Worm (Caenorhabditis elegans) whole organism, L4 larva: ENCODE data around the gene T08G2.2.

Experiments used
- F10B5.3 ChIP-seq: sonication (generic microtip); optimal IDR thresholded peaks from 2 replicates; lab custom pipeline; 2016; ENCODE audit warnings: mild to moderate bottlenecking, missing genetic modification characterization, missing compliant biosample characterization
- aha-1 ChIP-seq: fragments of 150-350 bp; peaks from one replicate; lab custom pipeline; 2014; ENCODE audit warnings: missing biosample characterization, missing genetic modification characterization
- aly-2 ChIP-seq: sonication (generic microtip); optimal IDR thresholded peaks from 2 replicates; lab custom pipeline; 2018; ENCODE audit warnings: missing biosample characterization, missing genetic modification characterization
- attf-4 ChIP-seq: sonication (generic microtip); optimal IDR thresholded peaks from 3 replicates; lab custom pipeline; 2017; ENCODE audit warnings: missing biosample characterization, missing genetic modification characterization
- ceh-20 ChIP-seq: fragments of 200-800 bp; sonication (Bioruptor generic); IDR thresholded peaks from 2 replicates; pipeline ENCODE4 v1.3.6; 2022; ENCODE audit warnings: missing genetic modification reagents, missing genetic modification characterization, missing compliant biosample characterization
- ceh-44 ChIP-seq: fragments of 200-800 bp; sonication (Bioruptor generic); IDR thresholded peaks from 2 replicates; pipeline ENCODE4 v1.3.6; 2022; ENCODE audit warnings: missing genetic modification reagents, missing genetic modification characterization, missing compliant biosample characterization
- daf-16 ChIP-seq, 3 experiments: sonication (generic microtip); optimal IDR thresholded peaks; 2 replicates each; lab custom pipeline; 2016 to 2017; ENCODE audit warnings: missing genetic modification characterization in 3 of 3, missing genetic modification reagents in 3 of 3, mild to moderate bottlenecking in 2 of 3, missing compliant biosample characterization in 2 of 3, missing biosample characterization in 1 of 3, moderate library complexity in 1 of 3
- daf-19 ChIP-seq: fragments of 200-800 bp; sonication (Bioruptor generic); conservative IDR thresholded peaks from 2 replicates; pipeline ENCODE4 v1.3.6; 2022; ENCODE audit warnings: missing genetic modification characterization, missing compliant biosample characterization
- dmd-6 ChIP-seq: fragments of 200-800 bp; sonication (Bioruptor generic); IDR thresholded peaks from 2 replicates; pipeline ENCODE4 v1.3.6; 2022; ENCODE audit warnings: missing genetic modification reagents, missing genetic modification characterization, missing compliant biosample characterization
- dve-1 ChIP-seq: sonication (generic microtip); optimal IDR thresholded peaks from 2 replicates; lab custom pipeline; 2017; ENCODE audit warnings: antibody characterized with exemption, mild to moderate bottlenecking, missing genetic modification characterization, missing compliant biosample characterization; ENCODE audit not compliant: insufficient read depth
- egl-27 ChIP-seq: sonication (generic microtip); optimal IDR thresholded peaks from 3 replicates; lab custom pipeline; 2017; ENCODE audit warnings: missing biosample characterization, missing genetic modification reagents, missing genetic modification characterization
- egl-43 ChIP-seq: fragments of 200-800 bp; sonication (Bioruptor generic); IDR thresholded peaks from 2 replicates; pipeline ENCODE4 v1.3.6; 2022; ENCODE audit warnings: missing genetic modification reagents, missing genetic modification characterization, missing compliant biosample characterization
- fkh-10 ChIP-seq: fragments of 150-350 bp; optimal IDR thresholded peaks from 2 replicates; lab custom pipeline; 2014; ENCODE audit warnings: missing biosample characterization, missing genetic modification reagents, missing genetic modification characterization
- gei-8 ChIP-seq: fragments of 200-800 bp; sonication (Bioruptor generic); optimal IDR thresholded peaks from 2 replicates; lab custom pipeline; 2018; ENCODE audit warnings: mild to moderate bottlenecking, missing genetic modification characterization, missing compliant biosample characterization
- hif-1 ChIP-seq, 2 experiments: sonication (generic microtip); optimal IDR thresholded peaks; 2 replicates each; lab custom pipeline; 2016 to 2017; ENCODE audit warnings: missing compliant biosample characterization in 2 of 2, missing genetic modification characterization in 2 of 2, missing genetic modification reagents in 2 of 2, missing genotype in 2 of 2, mild to moderate bottlenecking in 1 of 2
- hlh-11 ChIP-seq: fragments of 200-800 bp; sonication (Bioruptor generic); optimal IDR thresholded peaks from 2 replicates; lab custom pipeline; 2018; ENCODE audit warnings: mild to moderate bottlenecking, missing genetic modification characterization, missing compliant biosample characterization
- hlh-30 ChIP-seq: sonication (generic microtip); optimal IDR thresholded peaks from 2 replicates; lab custom pipeline; 2017; ENCODE audit warnings: antibody characterized with exemption, mild to moderate bottlenecking, missing genetic modification characterization, missing compliant biosample characterization; ENCODE audit not compliant: insufficient read depth
- lin-38 ChIP-seq: fragments of 200-800 bp; sonication (Bioruptor generic); IDR thresholded peaks from 2 replicates; pipeline ENCODE4 v1.3.6; 2022; ENCODE audit warnings: missing genetic modification reagents, missing genetic modification characterization, missing compliant biosample characterization
- lin-39 ChIP-seq: fragments of 150-350 bp; optimal IDR thresholded peaks from 2 replicates; lab custom pipeline; 2014; ENCODE audit warnings: missing biosample characterization, missing genetic modification reagents, missing genetic modification characterization
- lir-3 ChIP-seq: sonication (generic microtip); optimal IDR thresholded peaks from 2 replicates; lab custom pipeline; 2016; ENCODE audit warnings: mild to moderate bottlenecking, missing genetic modification characterization, missing compliant biosample characterization
- mdl-1 ChIP-seq, 2 experiments: fragments of 150-350 bp in 1 of 2; sonication (generic microtip) in 1 of 2; optimal IDR thresholded peaks; 2 replicates each; lab custom pipeline; 2014 to 2017; ENCODE audit warnings: missing biosample characterization in 2 of 2, missing genetic modification characterization in 2 of 2
- mdt-29 ChIP-seq: fragments of 200-800 bp; sonication (Bioruptor generic); IDR thresholded peaks from 2 replicates; pipeline ENCODE4 v1.3.6; 2022; ENCODE audit warnings: missing genetic modification reagents, missing genetic modification characterization, missing compliant biosample characterization
- mes-2 ChIP-seq: sonication (generic microtip); optimal IDR thresholded peaks from 2 replicates; lab custom pipeline; 2016; ENCODE audit warnings: missing genotype, mild to moderate bottlenecking, missing genetic modification characterization, missing compliant biosample characterization; ENCODE audit not compliant: poor library complexity, severe bottlenecking
- mxl-3 ChIP-seq: fragments of 200-800 bp; sonication (Bioruptor generic); optimal IDR thresholded peaks from 2 replicates; lab custom pipeline; 2018; ENCODE audit warnings: mild to moderate bottlenecking, missing genetic modification characterization, missing compliant biosample characterization
- nhr-102 ChIP-seq: sonication (generic microtip); optimal IDR thresholded peaks from 2 replicates; lab custom pipeline; 2016; ENCODE audit warnings: mild to moderate bottlenecking, missing genetic modification characterization, moderate library complexity, missing compliant biosample characterization
- nhr-237 ChIP-seq: sonication (generic microtip); optimal IDR thresholded peaks from 2 replicates; lab custom pipeline; 2017; ENCODE audit warnings: missing biosample characterization, missing genetic modification characterization
- nhr-25 ChIP-seq: sonication (generic microtip); optimal IDR thresholded peaks from 2 replicates; lab custom pipeline; 2017; ENCODE audit warnings: missing genetic modification characterization, mild to moderate bottlenecking, missing compliant biosample characterization, antibody characterized with exemption, moderate library complexity, borderline replicate concordance; ENCODE audit not compliant: insufficient read depth
- nhr-28 ChIP-seq: fragments of 150-350 bp; optimal IDR thresholded peaks from 2 replicates; lab custom pipeline; 2014; ENCODE audit warnings: missing biosample characterization, missing genetic modification characterization
- nhr-41 ChIP-seq: fragments of 200-800 bp; sonication (Bioruptor generic); IDR thresholded peaks from 2 replicates; pipeline ENCODE4 v1.3.6; 2022; ENCODE audit warnings: missing genetic modification reagents, missing genetic modification characterization, missing compliant biosample characterization
- nhr-77 ChIP-seq: fragments of 150-350 bp; optimal IDR thresholded peaks from 2 replicates; lab custom pipeline; 2014; ENCODE audit warnings: missing biosample characterization, missing genetic modification characterization
- pha-4 ChIP-seq, 2 experiments: fragments of 150-350 bp in 1 of 2; fragments of 200-800 bp in 1 of 2; sonication (Bioruptor generic) in 1 of 2; IDR thresholded peaks in 1 of 2; optimal IDR thresholded peaks in 1 of 2; 2 replicates each; pipeline versions ENCODE4 v1.3.6 to Lab custom; 2014 to 2022; ENCODE audit warnings: missing genetic modification characterization in 2 of 2, missing genetic modification reagents in 2 of 2, missing biosample characterization in 1 of 2, missing compliant biosample characterization in 1 of 2
- pqm-1 ChIP-seq: sonication (generic microtip); optimal IDR thresholded peaks from 2 replicates; lab custom pipeline; 2017; ENCODE audit warnings: missing biosample characterization, missing genetic modification characterization
- sdz-12 ChIP-seq: fragments of 200-800 bp; sonication (Bioruptor generic); optimal IDR thresholded peaks from 2 replicates; lab custom pipeline; 2018; ENCODE audit warnings: mild to moderate bottlenecking, missing genetic modification characterization, missing compliant biosample characterization
- skn-1 ChIP-seq: fragments of 150-350 bp; optimal IDR thresholded peaks from 2 replicates; lab custom pipeline; 2014; ENCODE audit warnings: missing biosample characterization, missing genetic modification characterization
- spr-1 ChIP-seq: sonication (generic microtip); optimal IDR thresholded peaks from 2 replicates; lab custom pipeline; 2016; ENCODE audit warnings: mild to moderate bottlenecking, missing genetic modification characterization, missing compliant biosample characterization
- tra-1 ChIP-seq: fragments of 200-800 bp; sonication (Bioruptor generic); IDR thresholded peaks from 2 replicates; pipeline ENCODE4 v1.3.6; 2022; ENCODE audit warnings: missing genetic modification reagents, missing genetic modification characterization, missing compliant biosample characterization
- unc-62 ChIP-seq, 3 experiments: fragments of 150-350 bp in 1 of 3; sonication (generic microtip); optimal IDR thresholded peaks in 2 of 3; peaks in 1 of 3; 1 replicate in 1 of 3; 2 replicates in 2 of 3; lab custom pipeline; 2014 to 2017; ENCODE audit warnings: missing biosample characterization in 3 of 3, missing genetic modification characterization in 3 of 3, missing genetic modification reagents in 3 of 3, missing genotype in 1 of 3
- zfp-3 ChIP-seq: fragments of 200-800 bp; sonication (Bioruptor generic); conservative IDR thresholded peaks from 2 replicates; pipeline ENCODE4 v1.3.6; 2022; ENCODE audit warnings: missing genetic modification reagents, missing genetic modification characterization, missing compliant biosample characterization
- zip-2 ChIP-seq: fragments of 150-350 bp; optimal IDR thresholded peaks from 2 replicates; lab custom pipeline; 2014; ENCODE audit warnings: missing biosample characterization, missing genetic modification characterization

The T08G2.2 gene

ce11 chrX:17235749-17236561 is 26.8 kb upstream of the T08G2.2 start, which contains the start of gene dhs-30:
Gene dhs-30 (minus strand): TSS chrX:17235838.
- TF ChIP-seq dmd-6 (peak; percentile 44), spr-1 (no peak), hif-1 (tag; optimal IDR thresholded peaks at IDR 0.05; lab: Kevin White, UChicago) (peak in 1 of 2 experiments; percentile 3), lir-3 (no peak), nhr-25 (tag; lab: Kevin White, UChicago) (no peak), mdl-1 (tag; optimal IDR thresholded peaks at IDR 0.05; lab: Kevin White, UChicago) (peak in 1 of 2 experiments; percentile 57), ceh-44 (GFP tag; lab: Robert Waterston, UW) (no peak), nhr-28 (tag; lab: Kevin White, UChicago) (peak; percentile 52), hlh-11 (tag; lab: Kevin White, UChicago) (peak; percentile 8), aha-1 (tag; lab: Kevin White, UChicago) (peak; percentile 54), nhr-77 (tag; lab: Kevin White, UChicago) (peak; percentile 31), fkh-10 (GFP tag; lab: Kevin White, UChicago) (peak; percentile 4), mxl-3 (GFP tag; lab: Kevin White, UChicago) (no peak), sdz-12 (no peak), daf-16 (GFP tag; optimal IDR thresholded peaks at IDR 0.05; lab: Kevin White, UChicago) (peak in 1 of 2 experiments; percentile 80), daf-16 (tag; optimal IDR thresholded peaks at IDR 0.05; lab: Kevin White, UChicago) (peak; percentile 98), gei-8 (GFP tag; lab: Kevin White, UChicago) (no peak), mes-2 (tag; lab: Kevin White, UChicago) (peak; percentile 20), hlh-30 (tag; lab: Kevin White, UChicago) (peak; percentile 43), dve-1 (peak; percentile 28), unc-62 (GFP tag; optimal IDR thresholded peaks at IDR 0.05 in 1 of 2; lab: Kevin White, UChicago) (peak in 1 of 2 experiments; percentile 87), unc-62 (tag; optimal IDR thresholded peaks at IDR 0.05; lab: Kevin White, UChicago) (no peak)

DNA sequence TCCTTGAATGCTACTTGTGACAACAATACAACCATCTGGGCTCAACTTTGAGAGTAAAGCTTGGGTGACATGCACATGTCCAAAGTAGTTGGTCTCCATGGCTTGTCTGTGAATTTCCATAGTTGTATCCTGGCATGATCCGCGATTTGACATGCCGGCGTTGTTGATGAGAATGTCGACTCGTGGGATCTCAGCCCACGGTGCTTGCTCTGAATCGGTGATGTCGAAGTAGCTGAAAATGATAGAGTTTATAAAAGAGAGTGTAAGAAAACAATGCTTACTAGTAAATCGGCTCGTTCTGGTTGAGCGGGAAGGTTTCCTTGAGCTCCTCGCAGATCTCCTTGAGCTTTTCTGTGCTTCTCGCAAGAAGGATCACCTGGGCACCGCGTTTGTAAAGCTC is 25.8 kb upstream of the T08G2.2 start:
- TF ChIP-seq ceh-20 (no peak), daf-19 (GFP tag; lab: Robert Waterston, UW) (no peak), gei-8 (GFP tag; lab: Kevin White, UChicago) (no peak), aly-2 (tag; lab: Kevin White, UChicago) (no peak), aha-1 (tag; lab: Kevin White, UChicago) (peak; percentile 99), egl-43 (GFP tag; lab: Robert Waterston, UW) (no peak)

DNA sequence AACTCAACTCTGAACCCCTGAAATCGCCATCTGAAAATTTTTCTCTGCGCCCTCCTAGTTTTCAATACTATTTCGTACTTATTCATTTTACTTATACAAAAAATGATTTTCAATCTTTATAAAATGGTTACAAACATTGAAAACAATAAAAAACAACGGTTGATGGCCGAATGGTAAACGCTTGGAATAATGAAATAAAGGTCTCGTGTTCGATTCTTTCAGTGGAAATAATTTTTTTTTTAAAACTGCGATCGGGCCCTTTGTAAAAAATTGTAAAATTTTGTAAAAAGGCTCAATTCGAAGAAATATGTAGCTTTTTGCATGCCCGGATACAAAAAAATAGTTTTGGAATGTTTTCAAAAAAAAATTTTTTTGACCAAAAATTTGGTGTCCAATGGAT is 24.1 kb upstream of the T08G2.2 start:
- TF ChIP-seq lin-38 (GFP tag; lab: Robert Waterston, UW) = peak; percentile 27; the same call in 1 of the 2 replicates

- TF ChIP-seq zip-2 (tag; lab: Kevin White, UChicago) (no peak), dve-1 (no peak), egl-27 (tag; lab: Kevin White, UChicago) (no peak), tra-1 (GFP tag; lab: Robert Waterston, UW) (no peak), attf-4 (tag; lab: Kevin White, UChicago) (no peak), pha-4 (GFP tag; IDR thresholded peaks at IDR 0.05; lab: Robert Waterston, UW) (no peak), pha-4 (tag; optimal IDR thresholded peaks at IDR 0.05; lab: Kevin White, UChicago) (no peak), skn-1 (no peak), zfp-3 (GFP tag; lab: Robert Waterston, UW) (no peak), pqm-1 (no peak), nhr-102 (tag; lab: Kevin White, UChicago) (no peak), lin-39 (tag; lab: Kevin White, UChicago) (no peak), nhr-41 (GFP tag; lab: Robert Waterston, UW) (no peak), daf-16 (GFP tag; optimal IDR thresholded peaks at IDR 0.05; lab: Kevin White, UChicago) (no peak), daf-16 (tag; optimal IDR thresholded peaks at IDR 0.05; lab: Kevin White, UChicago) (no peak), nhr-237 (tag; lab: Kevin White, UChicago) (no peak), F10B5.3 (tag; lab: Kevin White, UChicago) (no peak), mdt-29 (GFP tag; lab: Robert Waterston, UW) (no peak)
Observed at ce11 chrX:17231348-17231747, 22.2 kb upstream of the T08G2.2 start, which contains the start of gene T25G12.3. Gene T25G12.3 (plus strand): TSS chrX:17231648.
